Worm (Caenorhabditis elegans) whole organism, L2 larva: ENCODE data around the gene B0432.11.

Source experiments
- C34F6.9 ChIP-seq: fragments of 150-350 bp; optimal IDR thresholded peaks from 2 replicates; lab custom pipeline; 2014; ENCODE audit warnings: missing biosample characterization, missing genetic modification characterization
- ZK546.5 ChIP-seq: sonication (generic microtip); optimal IDR thresholded peaks from 2 replicates; lab custom pipeline; 2017; ENCODE audit warnings: missing biosample characterization, missing genetic modification characterization
- aly-2 ChIP-seq: fragments of 150-350 bp; optimal IDR thresholded peaks from 2 replicates; lab custom pipeline; 2014; ENCODE audit warnings: missing biosample characterization, missing genetic modification characterization
- elt-3 ChIP-seq: sonication (generic microtip); optimal IDR thresholded peaks from 2 replicates; lab custom pipeline; 2017; ENCODE audit warnings: missing biosample characterization, missing genetic modification characterization
- mab-5 ChIP-seq: fragments of 150-350 bp; optimal IDR thresholded peaks from 2 replicates; lab custom pipeline; 2014; ENCODE audit warnings: missing biosample characterization, missing genetic modification characterization
- peb-1 ChIP-seq: fragments of 150-350 bp; optimal IDR thresholded peaks from 2 replicates; lab custom pipeline; 2014; ENCODE audit warnings: missing biosample characterization, missing genetic modification characterization
- unc-39 ChIP-seq: fragments of 150-350 bp; optimal IDR thresholded peaks from 2 replicates; lab custom pipeline; 2014; ENCODE audit warnings: missing biosample characterization, missing genetic modification characterization
- unc-62 ChIP-seq: fragments of 150-350 bp; optimal IDR thresholded peaks from 2 replicates; lab custom pipeline; 2014; ENCODE audit warnings: missing biosample characterization, missing genetic modification reagents, missing genetic modification characterization

- TF ChIP-seq aly-2 (tag; lab: Kevin White, UChicago) (no peak), elt-3 (no peak), peb-1 (tag; lab: Kevin White, UChicago) (no peak), mab-5 (tag; lab: Kevin White, UChicago) (no peak), unc-39 (tag; lab: Kevin White, UChicago) (no peak), ZK546.5 (tag; lab: Kevin White, UChicago) (no peak), unc-62 (GFP tag; lab: Kevin White, UChicago) (no peak), C34F6.9 (no peak)
Observed at ce11 chrII:283594-283993, 10.9 kb downstream of the B0432.11 start, which contains the start of gene B0432.9.
